Worm (Caenorhabditis elegans) whole organism, L2 larva: ENCODE results near the gene R10D12.8.
A peak's percentile ranks its signal among the peaks of the same experiment; 100 is the strongest.

Experiments used
- C34F6.9 ChIP-seq: fragments of 150-350 bp; optimal IDR thresholded peaks from 2 replicates; lab custom pipeline; 2014; ENCODE audit warnings: missing biosample characterization, missing genetic modification characterization
- F13H6.1 ChIP-seq: sonication (generic microtip); optimal IDR thresholded peaks from 2 replicates; lab custom pipeline; 2016; ENCODE audit warnings: missing genetic modification characterization, missing compliant biosample characterization
- R02D3.7 ChIP-seq: fragments of 150-350 bp; optimal IDR thresholded peaks from 2 replicates; lab custom pipeline; 2014; ENCODE audit warnings: missing biosample characterization, missing genetic modification characterization
- ZK546.5 ChIP-seq: sonication (generic microtip); optimal IDR thresholded peaks from 2 replicates; lab custom pipeline; 2017; ENCODE audit warnings: missing biosample characterization, missing genetic modification characterization
- blmp-1 ChIP-seq: sonication (generic microtip); optimal IDR thresholded peaks from 2 replicates; lab custom pipeline; 2017; ENCODE audit warnings: missing genetic modification characterization, mild to moderate bottlenecking, missing compliant biosample characterization, antibody characterized with exemption, moderate library complexity; ENCODE audit not compliant: insufficient read depth
- crh-2 ChIP-seq: sonication (generic microtip); optimal IDR thresholded peaks from 2 replicates; lab custom pipeline; 2017; ENCODE audit warnings: missing biosample characterization, missing genetic modification characterization
- dmd-4 ChIP-seq: sonication (generic microtip); optimal IDR thresholded peaks from 2 replicates; lab custom pipeline; 2017; ENCODE audit warnings: missing biosample characterization, missing genetic modification characterization
- egl-27 ChIP-seq: sonication (generic microtip); optimal IDR thresholded peaks from 3 replicates; lab custom pipeline; 2017; ENCODE audit warnings: missing biosample characterization, missing genetic modification reagents, missing genetic modification characterization
- elt-1 ChIP-seq: fragments of 150-350 bp; optimal IDR thresholded peaks from 2 replicates; lab custom pipeline; 2014; ENCODE audit warnings: missing biosample characterization, missing genetic modification characterization
- fos-1 ChIP-seq: fragments of 150-350 bp; optimal IDR thresholded peaks from 2 replicates; lab custom pipeline; 2014; ENCODE audit warnings: missing biosample characterization, missing genetic modification characterization
- gmeb-1 ChIP-seq: fragments of 150-350 bp; optimal IDR thresholded peaks from 2 replicates; lab custom pipeline; 2014; ENCODE audit warnings: missing biosample characterization, missing genetic modification characterization
- lin-11 ChIP-seq: fragments of 150-350 bp; sonication (generic microtip); optimal IDR thresholded peaks from 2 replicates; lab custom pipeline; 2014; ENCODE audit warnings: missing biosample characterization, missing genetic modification characterization, inconsistent platforms, mixed read lengths
- lin-13 ChIP-seq: fragments of 150-350 bp; optimal IDR thresholded peaks from 2 replicates; lab custom pipeline; 2014; ENCODE audit warnings: missing biosample characterization, missing genetic modification reagents, missing genetic modification characterization
- lsy-2 ChIP-seq, 2 experiments: fragments of 150-350 bp in 1 of 2; sonication (generic microtip) in 1 of 2; optimal IDR thresholded peaks; 2 replicates each; lab custom pipeline; 2014 to 2017; ENCODE audit warnings: missing biosample characterization in 2 of 2, missing genetic modification characterization in 2 of 2
- mdl-1 ChIP-seq, 2 experiments: fragments of 150-350 bp in 1 of 2; sonication (generic microtip) in 1 of 2; optimal IDR thresholded peaks; 2 replicates each; lab custom pipeline; 2017; ENCODE audit warnings: missing biosample characterization in 2 of 2, missing genetic modification characterization in 2 of 2
- nhr-11 ChIP-seq: fragments of 150-350 bp; optimal IDR thresholded peaks from 2 replicates; lab custom pipeline; 2014; ENCODE audit warnings: missing biosample characterization, missing genetic modification characterization
- nhr-12 ChIP-seq: fragments of 150-350 bp; optimal IDR thresholded peaks from 2 replicates; lab custom pipeline; 2014; ENCODE audit warnings: missing biosample characterization, missing genetic modification characterization
- nhr-129 ChIP-seq: fragments of 150-350 bp; optimal IDR thresholded peaks from 2 replicates; lab custom pipeline; 2014; ENCODE audit warnings: missing biosample characterization, missing genetic modification characterization
- nhr-21 ChIP-seq: fragments of 150-350 bp; optimal IDR thresholded peaks from 2 replicates; lab custom pipeline; 2014; ENCODE audit warnings: missing biosample characterization, missing genetic modification characterization
- nhr-237 ChIP-seq: fragments of 150-350 bp; optimal IDR thresholded peaks from 2 replicates; lab custom pipeline; 2014; ENCODE audit warnings: missing biosample characterization, missing genetic modification characterization
- nhr-25 ChIP-seq: fragments of 150-350 bp; sonication (generic microtip); optimal IDR thresholded peaks from 3 replicates; lab custom pipeline; 2014; ENCODE audit warnings: missing biosample characterization, missing genetic modification characterization
- nhr-77 ChIP-seq: fragments of 150-350 bp; optimal IDR thresholded peaks from 2 replicates; lab custom pipeline; 2014; ENCODE audit warnings: missing biosample characterization, missing genetic modification characterization
- peb-1 ChIP-seq: fragments of 150-350 bp; optimal IDR thresholded peaks from 2 replicates; lab custom pipeline; 2014; ENCODE audit warnings: missing biosample characterization, missing genetic modification characterization
- sem-4 ChIP-seq: fragments of 150-350 bp; optimal IDR thresholded peaks from 2 replicates; lab custom pipeline; 2014; ENCODE audit warnings: missing biosample characterization, missing genetic modification reagents, missing genetic modification characterization
- sma-9 ChIP-seq, 2 experiments: fragments of 150-350 bp in 1 of 2; sonication (generic microtip) in 1 of 2; optimal IDR thresholded peaks; 2 replicates each; lab custom pipeline; 2014 to 2016; ENCODE audit warnings: missing genetic modification characterization in 2 of 2, mild to moderate bottlenecking in 1 of 2, missing biosample characterization in 1 of 2, missing compliant biosample characterization in 1 of 2, missing genetic modification reagents in 1 of 2, moderate library complexity in 1 of 2
- snpc-4 ChIP-seq: fragments of 150-350 bp; optimal IDR thresholded peaks from 2 replicates; lab custom pipeline; 2014; ENCODE audit warnings: missing biosample characterization, missing genetic modification characterization
- unc-39 ChIP-seq: fragments of 150-350 bp; optimal IDR thresholded peaks from 2 replicates; lab custom pipeline; 2014; ENCODE audit warnings: missing biosample characterization, missing genetic modification characterization
- unc-55 ChIP-seq: fragments of 150-350 bp; sonication (generic microtip); optimal IDR thresholded peaks from 3 replicates; lab custom pipeline; 2014; ENCODE audit warnings: missing biosample characterization, missing genetic modification reagents, missing genetic modification characterization
- zag-1 ChIP-seq: fragments of 150-350 bp; optimal IDR thresholded peaks from 2 replicates; lab custom pipeline; 2014; ENCODE audit warnings: missing biosample characterization, missing genetic modification characterization
- ztf-1 ChIP-seq: fragments of 200-800 bp; sonication (Bioruptor generic); conservative IDR thresholded peaks from 2 replicates; pipeline ENCODE4 v1.3.6; 2022; ENCODE audit warnings: missing genetic modification characterization, missing compliant biosample characterization
- ztf-4 ChIP-seq: fragments of 150-350 bp; optimal IDR thresholded peaks from 2 replicates; lab custom pipeline; 2014; ENCODE audit warnings: missing biosample characterization, missing genetic modification characterization

Gene R10D12.8

ce11 chrV:13953191-13953590 is at the start of gene R10D12.8:
R10D12.8 (minus strand) TSS chrV:13953291.
- no peak for TF ChIP-seq unc-39 (tag; lab: Kevin White, UChicago)
- TF ChIP-seq, all 48 proteins: peak for 0

- TF ChIP-seq zag-1 (tag; lab: Kevin White, UChicago) (no peak), ztf-1 (no peak), F13H6.1 (tag; lab: Kevin White, UChicago) (peak; percentile 21), R02D3.7 (tag; lab: Kevin White, UChicago) (no peak), gmeb-1 (tag; lab: Kevin White, UChicago) (no peak), nhr-11 (tag; lab: Kevin White, UChicago) (no peak), nhr-129 (tag; lab: Kevin White, UChicago) (peak; percentile 25), fos-1 (tag; lab: Kevin White, UChicago) (peak; percentile 28), ztf-4 (no peak), sma-9 (GFP tag; optimal IDR thresholded peaks at IDR 0.05; lab: Kevin White, UChicago) (peak; percentile 19), sma-9 (tag; optimal IDR thresholded peaks at IDR 0.05; lab: Kevin White, UChicago) (no peak)
- TF ChIP-seq, all 48 proteins: peak for 4
Measured at ce11 chrV:14002402-14002801, 49.3 kb upstream of the R10D12.8 start.

ce11 chrV:14001929-14002328 is 48.8 kb upstream of the R10D12.8 start:
- TF ChIP-seq sem-4 (tag; lab: Kevin White, UChicago) (peak; percentile 26), lin-13 (no peak)

- peak; percentile 59 for TF ChIP-seq nhr-21 (tag; lab: Kevin White, UChicago)
- no peak for TF ChIP-seq unc-39 (tag; lab: Kevin White, UChicago)
Measured at ce11 chrV:13993478-13993877, 40.4 kb upstream of the R10D12.8 start.

- TF ChIP-seq dmd-4 (tag; lab: Kevin White, UChicago) (no peak), lin-11 (tag; lab: Kevin White, UChicago) (no peak), sem-4 (tag; lab: Kevin White, UChicago) (no peak), lsy-2 (tag; optimal IDR thresholded peaks at IDR 0.05; lab: Kevin White, UChicago) (no peak), nhr-12 (tag; lab: Kevin White, UChicago) (no peak), ZK546.5 (tag; lab: Kevin White, UChicago) (no peak), unc-39 (tag; lab: Kevin White, UChicago) (no peak), zag-1 (tag; lab: Kevin White, UChicago) (no peak), C34F6.9 (tag; lab: Kevin White, UChicago) (no peak), snpc-4 (no peak), unc-55 (no peak), elt-1 (no peak), blmp-1 (no peak)
Measured at ce11 chrV:13992485-13992884, 39.4 kb upstream of the R10D12.8 start, which contains the start of gene droe-4. droe-4 (plus strand) TSS chrV:13992656.

ce11 chrV:13986823-13987222 is 33.7 kb upstream of the R10D12.8 start:
- TF ChIP-seq unc-55 (no peak), egl-27 (tag; lab: Kevin White, UChicago) (no peak), mdl-1 (tag; optimal IDR thresholded peaks at IDR 0.05; lab: Kevin White, UChicago) (no peak), lsy-2 (tag; optimal IDR thresholded peaks at IDR 0.05; lab: Kevin White, UChicago) (no peak), peb-1 (no peak), fos-1 (tag; lab: Kevin White, UChicago) (peak; percentile 71), crh-2 (tag; lab: Kevin White, UChicago) (peak; percentile 32), nhr-77 (no peak)

ce11 chrV:13984828-13985227 is 31.7 kb upstream of the R10D12.8 start, which contains the start of gene end-1:
end-1 (plus strand) TSS chrV:13985128.
- no peak for TF ChIP-seq nhr-237 (tag; lab: Kevin White, UChicago)
- TF ChIP-seq gmeb-1 (tag; lab: Kevin White, UChicago), result no peak
- TF ChIP-seq crh-2 (tag; lab: Kevin White, UChicago), result no peak
- TF ChIP-seq unc-39 (tag; lab: Kevin White, UChicago), result no peak
- no peak for TF ChIP-seq zag-1 (tag; lab: Kevin White, UChicago)
- TF ChIP-seq nhr-25 (tag; lab: Kevin White, UChicago), result no peak
- TF ChIP-seq egl-27 (tag; lab: Kevin White, UChicago), result no peak
- no peak for TF ChIP-seq mdl-1 (tag; optimal IDR thresholded peaks at IDR 0.05; lab: Kevin White, UChicago)
